Worm (Caenorhabditis elegans): Measurements from ENCODE around the gene cid-1.
"Not testable (repeated sequence)": the region's sequence is repeated elsewhere in the genome, so short reads cannot be mapped to it uniquely, and the experiment has no call there.

Gene cid-1

ce11 chrIII:5211137-5211648, 37.5 kb downstream of the cid-1 start (continued):
- peak; percentile 41 to 62 for TF ChIP-seq hif-1 (tag; optimal IDR thresholded peaks at IDR 0.05)
- TF ChIP-seq zfp-2 (tag; optimal IDR thresholded peaks at IDR 0.05): peak; percentile 11
- TF ChIP-seq hlh-30 (tag; optimal IDR thresholded peaks at IDR 0.05; ENCODE audit: insufficient read depth): peak; percentile 56
- TF ChIP-seq dmd-9 (GFP tag; IDR thresholded peaks at IDR 0.05): 0 out of 2 replicates have a peak, but pooled peaks have one; percentile 8
- peak; percentile 52 for TF ChIP-seq T20F7.1 (GFP tag; optimal IDR thresholded peaks at IDR 0.05)
- TF ChIP-seq pha-4 (GFP tag; IDR thresholded peaks at IDR 0.05): peak; percentile 82
- TF ChIP-seq pha-4 (tag; optimal IDR thresholded peaks at IDR 0.05): not testable (repeated sequence)
- TF ChIP-seq arid-1 (GFP tag; conservative IDR thresholded peaks at IDR 0.05): peak; percentile 82; the same call in 1 of the 2 replicates
- peak; percentile 57 for TF ChIP-seq F37D6.2 (tag; optimal IDR thresholded peaks at IDR 0.05)
- peak; percentile 74 for TF ChIP-seq dmd-6 (GFP tag; IDR thresholded peaks at IDR 0.05)
- TF ChIP-seq F49E8.2 (tag; optimal IDR thresholded peaks at IDR 0.05; ENCODE audit: borderline replicate concordance): peak; percentile 55
- peak; percentile 53; the same call in 1 of the 2 replicates for TF ChIP-seq zfp-3 (GFP tag; conservative IDR thresholded peaks at IDR 0.05)
- TF ChIP-seq dpl-1 (GFP tag; optimal IDR thresholded peaks at IDR 0.05): peak; percentile 41
- TF ChIP-seq ctbp-1 (GFP tag; IDR thresholded peaks at IDR 0.05): peak; percentile 84
- peak; percentile 76 for TF ChIP-seq php-3 (GFP tag; IDR thresholded peaks at IDR 0.05)
- TF ChIP-seq tra-1 (GFP tag; IDR thresholded peaks at IDR 0.05): peak; percentile 73; the same call in 1 of the 2 replicates
- peak; percentile 78; the same call in 1 of the 2 replicates for TF ChIP-seq ceh-20 (GFP tag; IDR thresholded peaks at IDR 0.05)
- TF ChIP-seq nhr-111 (GFP tag; optimal IDR thresholded peaks at IDR 0.05): peak; percentile 35
- peak; percentile 45 for TF ChIP-seq jun-1 (tag; optimal IDR thresholded peaks at IDR 0.05)
- 0 out of 2 replicates have a peak, but pooled peaks have one; percentile 61 for TF ChIP-seq F26F4.8 (GFP tag; conservative IDR thresholded peaks at IDR 0.05)
- TF ChIP-seq duxl-1 (tag; optimal IDR thresholded peaks at IDR 0.05; ENCODE audit: poor library complexity): peak; percentile 51
- peak; percentile 85 for TF ChIP-seq set-16 (GFP tag; IDR thresholded peaks at IDR 0.05)
- peak; percentile 6; the same call in 1 of the 2 replicates for TF ChIP-seq ceh-44 (GFP tag; IDR thresholded peaks at IDR 0.05)
- TF ChIP-seq dve-1 (tag; optimal IDR thresholded peaks at IDR 0.05; ENCODE audit: insufficient read depth): peak; percentile 70
- TF ChIP-seq nhr-6 (tag; optimal IDR thresholded peaks at IDR 0.05): peak; percentile 29
- peak; percentile 68 for TF ChIP-seq dmd-8 (GFP tag; IDR thresholded peaks at IDR 0.05)
- TF ChIP-seq mdt-29 (GFP tag; IDR thresholded peaks at IDR 0.05): peak; percentile 76
- TF ChIP-seq F10B5.3 (tag; optimal IDR thresholded peaks at IDR 0.05): peak; percentile 67
- peak; percentile 88; the same call in 1 of the 2 replicates for TF ChIP-seq daf-8 (GFP tag; IDR thresholded peaks at IDR 0.05)
- peak; percentile 23 for TF ChIP-seq mes-2 (tag; optimal IDR thresholded peaks at IDR 0.05; ENCODE audit: poor library complexity, severe bottlenecking)
- peak; percentile 53; the same call in 1 of the 2 replicates for TF ChIP-seq lin-29 (GFP tag; IDR thresholded peaks at IDR 0.05)
- peak; percentile 76 for TF ChIP-seq spr-3 (GFP tag; optimal IDR thresholded peaks at IDR 0.05)
- TF ChIP-seq mxl-3 (GFP tag; optimal IDR thresholded peaks at IDR 0.05): peak; percentile 86
- peak; percentile 43 for TF ChIP-seq lir-3 (tag; optimal IDR thresholded peaks at IDR 0.05)
- TF ChIP-seq lin-13 (GFP tag; optimal IDR thresholded peaks at IDR 0.05): peak; percentile 70
- TF ChIP-seq zip-11 (GFP tag; IDR thresholded peaks at IDR 0.05): 0 out of 2 replicates have a peak, but pooled peaks have one; percentile 68
- TF ChIP-seq nhr-77 (tag; optimal IDR thresholded peaks at IDR 0.05): peak; percentile 27
- TF ChIP-seq nhr-48 (tag; optimal IDR thresholded peaks at IDR 0.05): peak; percentile 77
- TF ChIP-seq gei-8 (GFP tag; optimal IDR thresholded peaks at IDR 0.05): peak; percentile 37
- peak; percentile 73 for TF ChIP-seq lin-1 (GFP tag; IDR thresholded peaks at IDR 0.05)
- TF ChIP-seq D1046.2 (GFP tag; IDR thresholded peaks at IDR 0.05): 0 out of 2 replicates have a peak, but pooled peaks have one; percentile 49
- TF ChIP-seq madf-9 (GFP tag; conservative IDR thresholded peaks at IDR 0.05): peak; percentile 64
- peak; percentile 80 for TF ChIP-seq lin-38 (GFP tag; IDR thresholded peaks at IDR 0.05)
